Worm (Caenorhabditis elegans) whole organism, midembryonic: ENCODE results near the gene F07C3.9.

Experiments
- T22C8.4 ChIP-seq: fragments of 200-800 bp; sonication (Bioruptor generic); IDR thresholded peaks from 2 replicates; pipeline ENCODE4 v1.3.6; 2022; ENCODE audit warnings: missing genetic modification characterization, missing compliant biosample characterization
- cog-1 ChIP-seq: sonication (generic microtip); optimal IDR thresholded peaks from 2 replicates; lab custom pipeline; 2016; ENCODE audit warnings: missing genetic modification characterization, missing compliant biosample characterization
- flt-1 ChIP-seq: fragments of 200-800 bp; sonication (Bioruptor generic); IDR thresholded peaks from 2 replicates; pipeline ENCODE4 v1.3.6; 2022; ENCODE audit warnings: missing genetic modification characterization, missing compliant biosample characterization
- med-1 ChIP-seq: sonication (generic microtip); optimal IDR thresholded peaks from 2 replicates; lab custom pipeline; 2017; ENCODE audit warnings: missing genetic modification characterization, mild to moderate bottlenecking, missing compliant biosample characterization, antibody characterized with exemption, missing genetic modification reagents; ENCODE audit not compliant: insufficient read depth
- ref-1 ChIP-seq: fragments of 200-800 bp; sonication (Bioruptor generic); conservative IDR thresholded peaks from 2 replicates; pipeline ENCODE4 v1.3.6; 2022; ENCODE audit warnings: missing genetic modification reagents, missing genetic modification characterization, missing compliant biosample characterization
- tab-1 ChIP-seq: fragments of 200-800 bp; sonication (Bioruptor generic); IDR thresholded peaks from 2 replicates; pipeline ENCODE4 v1.3.6; 2022; ENCODE audit warnings: missing genetic modification characterization, missing compliant biosample characterization
- ztf-23 ChIP-seq: fragments of 200-800 bp; sonication (Bioruptor generic); IDR thresholded peaks from 2 replicates; pipeline ENCODE4 v1.3.6; 2022; ENCODE audit warnings: missing genetic modification reagents, missing genetic modification characterization, missing compliant biosample characterization
- ztf-29 ChIP-seq: fragments of 200-800 bp; sonication (Bioruptor generic); IDR thresholded peaks from 2 replicates; pipeline ENCODE4 v1.3.6; 2022; ENCODE audit warnings: missing genetic modification reagents, missing genetic modification characterization, missing compliant biosample characterization

ce11 chrV:9222819-9223218 is 31.6 kb downstream of the F07C3.9 start:
- TF ChIP-seq ref-1 (GFP tag; lab: Robert Waterston, UW): no peak
- TF ChIP-seq T22C8.4 (GFP tag; lab: Robert Waterston, UW): no peak
- TF ChIP-seq ztf-23 (GFP tag; lab: Robert Waterston, UW): no peak
- no peak for TF ChIP-seq cog-1 (tag; lab: Kevin White, UChicago)
- no peak for TF ChIP-seq ztf-29 (GFP tag; lab: Robert Waterston, UW)
- no peak for TF ChIP-seq flt-1 (GFP tag; lab: Robert Waterston, UW)
- no peak for TF ChIP-seq med-1 (GFP tag; lab: Kevin White, UChicago)
- no peak for TF ChIP-seq tab-1 (GFP tag; lab: Robert Waterston, UW)
